Worm (Caenorhabditis elegans) whole organism, L1 larva: ENCODE results near the gene C49H3.4.
A peak's percentile ranks its signal among the peaks of the same experiment; 100 is the strongest.

Experiments
- C34B4.2 ChIP-seq: sonication (generic microtip); optimal IDR thresholded peaks from 2 replicates; lab custom pipeline; 2017; ENCODE audit warnings: mild to moderate bottlenecking, missing genetic modification characterization, missing compliant biosample characterization
- F16B12.6 ChIP-seq: fragments of 150-350 bp; optimal IDR thresholded peaks from 2 replicates; lab custom pipeline; 2014; ENCODE audit warnings: missing biosample characterization, missing genetic modification characterization
- alr-1 ChIP-seq: fragments of 200-800 bp; sonication (Bioruptor generic); optimal IDR thresholded peaks from 2 replicates; lab custom pipeline; 2018; ENCODE audit warnings: borderline replicate concordance, mild to moderate bottlenecking, missing genetic modification characterization, missing compliant biosample characterization
- ceh-88 ChIP-seq: fragments of 200-800 bp; sonication (Bioruptor generic); IDR thresholded peaks from 2 replicates; pipeline ENCODE4 v1.3.6; 2022; ENCODE audit warnings: missing genetic modification characterization, missing compliant biosample characterization
- ces-1 ChIP-seq: fragments of 150-350 bp; optimal IDR thresholded peaks from 2 replicates; lab custom pipeline; 2014; ENCODE audit warnings: missing biosample characterization, missing genetic modification reagents, missing genetic modification characterization
- dpl-1 ChIP-seq, 3 experiments: fragments of 150-350 bp in 2 of 3; sonication (generic microtip) in 1 of 3; optimal IDR thresholded peaks; 2 replicates each; lab custom pipeline; 2014 to 2017; ENCODE audit warnings: missing biosample characterization in 3 of 3, missing genetic modification characterization in 3 of 3, missing genetic modification reagents in 3 of 3
- dsc-1 ChIP-seq: sonication (generic microtip); optimal IDR thresholded peaks from 2 replicates; lab custom pipeline; 2016; ENCODE audit warnings: mild to moderate bottlenecking, missing genetic modification characterization, missing compliant biosample characterization
- efl-1 ChIP-seq, 4 experiments: fragments of 150-350 bp; optimal IDR thresholded peaks in 3 of 4; peaks in 1 of 4; 1 replicate in 1 of 4; 2 replicates in 3 of 4; lab custom pipeline; 2014; ENCODE audit warnings: missing biosample characterization in 2 of 4, missing genetic modification characterization in 2 of 4, missing genetic modification reagents in 2 of 4
- fos-1 ChIP-seq: fragments of 150-350 bp; optimal IDR thresholded peaks from 2 replicates; lab custom pipeline; 2014; ENCODE audit warnings: missing biosample characterization, missing genetic modification characterization
- hlh-17 ChIP-seq: fragments of 200-800 bp; sonication (Bioruptor generic); optimal IDR thresholded peaks from 2 replicates; lab custom pipeline; 2018; ENCODE audit warnings: missing genetic modification characterization, mild to moderate bottlenecking, missing compliant biosample characterization, moderate library complexity, borderline replicate concordance
- hlh-4 ChIP-seq: sonication (generic microtip); optimal IDR thresholded peaks from 2 replicates; lab custom pipeline; 2016; ENCODE audit warnings: mild to moderate bottlenecking, missing genetic modification characterization, missing compliant biosample characterization
- isw-1 ChIP-seq: fragments of 200-800 bp; sonication (Bioruptor generic); IDR thresholded peaks from 2 replicates; pipeline ENCODE4 v1.3.6; 2022; ENCODE audit warnings: missing genetic modification characterization, missing compliant biosample characterization
- lin-35 ChIP-seq, 2 experiments: fragments of 150-350 bp; optimal IDR thresholded peaks; 2 replicates each; lab custom pipeline; 2014; ENCODE audit warnings: missing biosample characterization in 2 of 2, missing genetic modification characterization in 2 of 2, missing genetic modification reagents in 2 of 2
- lsy-2 ChIP-seq, 2 experiments: fragments of 150-350 bp; optimal IDR thresholded peaks; 2 replicates each; lab custom pipeline; 2014; ENCODE audit warnings: missing biosample characterization in 2 of 2, missing genetic modification characterization in 2 of 2
- mab-9 ChIP-seq: fragments of 200-800 bp; sonication (Bioruptor generic); IDR thresholded peaks from 2 replicates; pipeline ENCODE4 v1.3.6; 2022; ENCODE audit warnings: missing genetic modification reagents, missing genetic modification characterization, missing compliant biosample characterization
- mef-2 ChIP-seq: fragments of 150-350 bp; optimal IDR thresholded peaks from 2 replicates; lab custom pipeline; 2014; ENCODE audit warnings: missing biosample characterization, missing genetic modification characterization
- mep-1 ChIP-seq: fragments of 150-350 bp; optimal IDR thresholded peaks from 2 replicates; lab custom pipeline; 2014; ENCODE audit warnings: missing biosample characterization, missing genetic modification characterization
- nhr-12 ChIP-seq: sonication (generic microtip); optimal IDR thresholded peaks from 2 replicates; lab custom pipeline; 2017; ENCODE audit warnings: missing biosample characterization, missing genetic modification characterization
- nhr-19 ChIP-seq: fragments of 200-800 bp; sonication (Bioruptor generic); conservative IDR thresholded peaks from 2 replicates; pipeline ENCODE4 v1.3.6; 2022; ENCODE audit warnings: missing genetic modification characterization, missing compliant biosample characterization
- nhr-20 ChIP-seq: sonication (generic microtip); optimal IDR thresholded peaks from 2 replicates; lab custom pipeline; 2016; ENCODE audit warnings: mild to moderate bottlenecking, missing genetic modification characterization, missing compliant biosample characterization
- nhr-47 ChIP-seq: sonication (generic microtip); optimal IDR thresholded peaks from 2 replicates; lab custom pipeline; 2016; ENCODE audit warnings: mild to moderate bottlenecking, missing genetic modification characterization, moderate library complexity, missing compliant biosample characterization
- nhr-71 ChIP-seq: sonication (generic microtip); optimal IDR thresholded peaks from 2 replicates; lab custom pipeline; 2016; ENCODE audit warnings: mild to moderate bottlenecking, missing genetic modification characterization, moderate library complexity, missing compliant biosample characterization
- nhr-84 ChIP-seq: sonication (generic microtip); optimal IDR thresholded peaks from 2 replicates; lab custom pipeline; 2017; ENCODE audit warnings: missing biosample characterization, missing genetic modification characterization
- nhr-85 ChIP-seq: sonication (generic microtip); peaks from one replicate; lab custom pipeline; 2016; ENCODE audit warnings: missing genetic modification characterization, inconsistent platforms, missing compliant biosample characterization
- pag-3 ChIP-seq: sonication (generic microtip); optimal IDR thresholded peaks from 2 replicates; lab custom pipeline; 2017; ENCODE audit warnings: missing genetic modification characterization, mild to moderate bottlenecking, missing compliant biosample characterization, antibody characterized with exemption, borderline replicate concordance; ENCODE audit not compliant: insufficient read depth
- pqm-1 ChIP-seq: sonication (generic microtip); optimal IDR thresholded peaks from 3 replicates; lab custom pipeline; 2017; ENCODE audit warnings: missing biosample characterization, missing genetic modification characterization
- rnt-1 ChIP-seq: sonication (generic microtip); optimal IDR thresholded peaks from 2 replicates; lab custom pipeline; 2016; ENCODE audit warnings: mild to moderate bottlenecking, missing genetic modification characterization, moderate library complexity, missing compliant biosample characterization
- sox-4 ChIP-seq: sonication (generic microtip); optimal IDR thresholded peaks from 2 replicates; lab custom pipeline; 2016; ENCODE audit warnings: missing genetic modification characterization, missing compliant biosample characterization
- swsn-7 ChIP-seq: sonication (generic microtip); optimal IDR thresholded peaks from 2 replicates; lab custom pipeline; 2016; ENCODE audit warnings: missing genetic modification characterization, missing compliant biosample characterization
- xbp-1 ChIP-seq: sonication (generic microtip); optimal IDR thresholded peaks from 2 replicates; lab custom pipeline; 2016; ENCODE audit warnings: missing genetic modification characterization, missing compliant biosample characterization
- zip-4 ChIP-seq: fragments of 200-800 bp; sonication (Bioruptor generic); optimal IDR thresholded peaks from 2 replicates; lab custom pipeline; 2018; ENCODE audit warnings: mild to moderate bottlenecking, missing genetic modification characterization, moderate library complexity, missing compliant biosample characterization

C49H3.4 gene

ce11 chrIV:7948290-7948689 lies 33.2 kb downstream of the C49H3.4 start, which contains the start of gene mcm-3AP:
Gene mcm-3AP, plus strand, starts transcription at chrIV:7948672.
- TF ChIP-seq lsy-2 (tag; optimal IDR thresholded peaks at IDR 0.05; lab: Kevin White, UChicago) (peak; percentile 31 to 83), dpl-1 (GFP tag; optimal IDR thresholded peaks at IDR 0.05; lab: Kevin White, UChicago) (peak in 1 of 3 experiments; percentile 30), F16B12.6 (tag; lab: Kevin White, UChicago) (peak; percentile 36), dsc-1 (tag; lab: Kevin White, UChicago) (peak; percentile 0), ceh-88 (GFP tag; lab: Robert Waterston, UW) (peak; percentile 41; the same call in 1 of the 2 replicates), nhr-47 (tag; lab: Kevin White, UChicago) (peak; percentile 45), nhr-19 (GFP tag; lab: Robert Waterston, UW) (peak; percentile 72), lin-35 (GFP tag; optimal IDR thresholded peaks at IDR 0.05; lab: Kevin White, UChicago) (peak in 1 of 2 experiments; percentile 37), isw-1 (GFP tag; lab: Robert Waterston, UW) (peak; percentile 72), nhr-71 (peak; percentile 50), efl-1 (optimal IDR thresholded peaks at IDR 0.05; lab: Kevin White, UChicago) (peak; percentile 28 to 35), efl-1 (GFP tag; optimal IDR thresholded peaks at IDR 0.05 in 1 of 2; lab: Kevin White, UChicago) (peak; percentile 16 to 88), nhr-85 (tag; lab: Kevin White, UChicago) (peak; percentile 44), rnt-1 (peak; percentile 35)

DNA sequence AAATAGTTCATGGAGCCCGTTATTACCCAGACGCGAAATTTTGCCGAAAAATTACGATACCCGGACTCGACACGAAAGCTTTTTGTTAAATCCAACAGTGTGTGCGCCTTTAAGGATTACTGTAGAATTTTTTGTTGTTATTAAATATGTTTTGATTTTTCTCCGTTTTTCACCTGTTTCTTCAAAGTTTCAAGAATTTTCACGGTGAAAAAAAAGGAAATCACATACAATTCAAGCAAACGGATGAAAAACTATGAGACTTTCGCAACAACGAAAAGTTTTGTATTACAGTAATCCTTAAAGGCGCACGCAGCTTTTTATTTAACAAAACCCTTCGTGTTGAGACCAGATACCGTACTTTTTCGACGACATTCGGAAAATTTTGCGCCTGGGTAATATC lies 38.9 kb downstream of the C49H3.4 start:
- TF ChIP-seq swsn-7 (tag; lab: Kevin White, UChicago), result no peak
- TF ChIP-seq F16B12.6 (tag; lab: Kevin White, UChicago), result no peak
- TF ChIP-seq pqm-1 (tag; lab: Kevin White, UChicago), result no peak
- no peak for TF ChIP-seq nhr-19 (GFP tag; lab: Robert Waterston, UW)
- TF ChIP-seq dsc-1 (tag; lab: Kevin White, UChicago), result no peak
- no peak for TF ChIP-seq mab-9
- TF ChIP-seq hlh-17 (GFP tag; lab: Kevin White, UChicago), result no peak
- no peak for TF ChIP-seq isw-1 (GFP tag; lab: Robert Waterston, UW)
- no peak for TF ChIP-seq mep-1 (tag; lab: Kevin White, UChicago)
- no peak for TF ChIP-seq mef-2 (tag; lab: Kevin White, UChicago)
- TF ChIP-seq nhr-12 (tag; lab: Kevin White, UChicago), result no peak
- TF ChIP-seq xbp-1 (tag; lab: Kevin White, UChicago), result no peak
- no peak for TF ChIP-seq alr-1 (tag; lab: Kevin White, UChicago)
- TF ChIP-seq pag-3 (tag; lab: Kevin White, UChicago), result no peak
- no peak for TF ChIP-seq lin-35 (GFP tag; optimal IDR thresholded peaks at IDR 0.05; lab: Kevin White, UChicago)
- no peak for TF ChIP-seq nhr-47 (tag; lab: Kevin White, UChicago)
- TF ChIP-seq sox-4, result no peak
- no peak for TF ChIP-seq nhr-20 (tag; lab: Kevin White, UChicago)
- no peak for TF ChIP-seq ces-1
- no peak for TF ChIP-seq C34B4.2 (tag; lab: Kevin White, UChicago)

DNA sequence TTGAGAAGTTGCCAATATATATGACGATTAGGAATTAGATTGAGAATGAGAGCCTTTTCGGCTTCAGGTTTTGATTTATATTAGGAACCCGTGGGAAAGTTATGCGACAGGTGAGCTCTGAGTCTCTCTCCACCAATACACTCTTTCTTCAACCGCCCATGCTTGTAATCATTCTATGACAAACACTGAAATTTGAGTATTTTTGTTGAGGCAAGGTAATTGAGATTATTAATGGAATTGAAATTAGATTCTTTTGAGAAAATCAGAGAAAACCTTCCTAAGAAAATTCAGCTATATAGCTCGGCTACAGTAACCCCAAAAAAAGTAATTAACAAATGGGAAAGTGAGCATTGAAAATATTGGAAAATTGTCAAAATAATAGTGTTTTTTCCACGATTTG lies 40.8 kb downstream of the C49H3.4 start, which contains the start of gene ceh-19:
Gene ceh-19, minus strand, starts transcription at position 101 of the 400 bp plus-strand sequence.
- TF ChIP-seq nhr-20 (tag; lab: Kevin White, UChicago), result no peak
- TF ChIP-seq nhr-71, result no peak
- TF ChIP-seq hlh-4 (tag; lab: Kevin White, UChicago), result no peak
- no peak for TF ChIP-seq fos-1 (tag; lab: Kevin White, UChicago)
- no peak for TF ChIP-seq zip-4 (GFP tag; lab: Kevin White, UChicago)

DNA sequence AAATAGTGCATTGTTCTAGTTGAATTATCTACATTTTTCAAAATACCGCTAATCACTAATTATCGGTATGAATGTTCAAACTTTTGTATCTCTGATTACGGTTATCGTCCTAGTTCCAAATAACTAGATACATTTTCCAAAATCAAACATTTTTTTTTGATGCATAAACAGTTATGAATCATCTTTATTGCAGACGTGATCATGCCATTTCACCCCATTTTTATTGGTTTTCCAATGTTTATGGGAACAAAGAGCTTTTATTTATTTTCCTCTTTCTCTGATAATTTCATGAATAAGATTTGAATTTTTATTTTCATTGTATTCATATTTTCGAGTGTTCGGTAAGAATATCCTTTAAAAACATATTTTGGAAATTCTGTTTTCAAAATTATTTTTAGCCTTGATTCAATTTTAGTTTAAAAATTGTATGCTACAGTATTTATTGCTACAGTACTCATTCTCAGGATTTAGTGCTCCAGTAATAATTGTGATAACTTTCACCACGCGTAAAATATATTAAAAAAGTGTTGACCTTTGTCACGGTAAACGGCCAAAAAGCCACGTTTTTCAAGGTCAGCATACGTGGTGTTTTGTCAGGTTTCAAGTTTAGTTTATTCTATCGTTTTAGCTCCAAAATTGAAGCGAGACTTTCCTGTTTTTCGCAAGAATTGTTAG lies 41.7 kb downstream of the C49H3.4 start, which contains the start of gene csr-1:
Gene csr-1, plus strand, starts transcription at position 625 of the 675 bp plus-strand sequence.
- no peak for TF ChIP-seq nhr-84 (tag; lab: Kevin White, UChicago)
